Worm (Caenorhabditis elegans): ENCODE data around the gene R02F2.8.

Gene R02F2.8

ce11 chrIII:5525973-5526372 is 30.9 kb upstream of the R02F2.8 start, which contains the start of gene dex-1:
TSS of gene dex-1 (plus strand) at chrIII:5526104.
- no peak for TF ChIP-seq skn-1 (tag; optimal IDR thresholded peaks at IDR 0.05)
- TF ChIP-seq lin-39 (tag; optimal IDR thresholded peaks at IDR 0.05): no peak

ce11 chrIII:5521930-5522329 is 26.9 kb upstream of the R02F2.8 start, which contains the start of gene D1044.4:
TSS of gene D1044.4 (minus strand) at chrIII:5522030.
- no peak for TF ChIP-seq mml-1 (tag; optimal IDR thresholded peaks at IDR 0.05)
- no peak for TF ChIP-seq ceh-28 (tag; optimal IDR thresholded peaks at IDR 0.05)
- no peak for TF ChIP-seq eor-1 (tag; optimal IDR thresholded peaks at IDR 0.05)
- no peak for TF ChIP-seq pqm-1 (tag; optimal IDR thresholded peaks at IDR 0.05)
- no peak for TF ChIP-seq fos-1 (tag; optimal IDR thresholded peaks at IDR 0.05)
- TF ChIP-seq tbx-2 (tag; optimal IDR thresholded peaks at IDR 0.05): no peak
- TF ChIP-seq hmg-11 (tag; optimal IDR thresholded peaks at IDR 0.05): no peak
- no peak for TF ChIP-seq elt-1 (tag; optimal IDR thresholded peaks at IDR 0.05)
- no peak for TF ChIP-seq ztf-11 (tag; optimal IDR thresholded peaks at IDR 0.05)
- TF ChIP-seq nhr-11 (tag; optimal IDR thresholded peaks at IDR 0.05): no peak
- no peak for TF ChIP-seq snpc-4 (tag; optimal IDR thresholded peaks at IDR 0.05)
- no peak for TF ChIP-seq aly-2 (tag; optimal IDR thresholded peaks at IDR 0.05)
- no peak for TF ChIP-seq skn-1 (tag; optimal IDR thresholded peaks at IDR 0.05)
- TF ChIP-seq unc-62 (GFP tag; optimal IDR thresholded peaks at IDR 0.05): no peak
- TF ChIP-seq R02D3.7 (tag; optimal IDR thresholded peaks at IDR 0.05): no peak

- no peak for TF ChIP-seq ZK546.5 (tag; optimal IDR thresholded peaks at IDR 0.05)
- no peak for TF ChIP-seq sea-2 (GFP tag; optimal IDR thresholded peaks at IDR 0.05)
- no peak for TF ChIP-seq ceh-82 (tag; optimal IDR thresholded peaks at IDR 0.05)
- TF ChIP-seq mdl-1 (tag; optimal IDR thresholded peaks at IDR 0.05): no peak
These were observed 22.4 kb upstream of the R02F2.8 start, which contains the start of gene nekl-4 for ce11 chrIII:5517423-5517822. TSS of gene nekl-4 (minus strand) at chrIII:5517523.

ce11 chrIII:5512502-5512901 is 17.4 kb upstream of the R02F2.8 start, which contains the start of gene pqn-25:
TSS of gene pqn-25 (minus strand) at chrIII:5512602.
- TF ChIP-seq lsy-12 (tag; optimal IDR thresholded peaks at IDR 0.05): no peak
- no peak for TF ChIP-seq elt-3 (tag; optimal IDR thresholded peaks at IDR 0.05)
- no peak for TF ChIP-seq sea-2 (GFP tag; optimal IDR thresholded peaks at IDR 0.05)
- no peak for TF ChIP-seq pha-4 (tag; optimal IDR thresholded peaks at IDR 0.05)
- no peak for TF ChIP-seq nhr-43 (tag; optimal IDR thresholded peaks at IDR 0.05; ENCODE audit: poor library complexity, severe bottlenecking)
- TF ChIP-seq ama-1 (optimal IDR thresholded peaks at IDR 0.05): no peak
- no peak for TF ChIP-seq ztf-4 (tag; optimal IDR thresholded peaks at IDR 0.05)
- no peak for TF ChIP-seq lin-39 (tag; optimal IDR thresholded peaks at IDR 0.05)
- TF ChIP-seq pqm-1 (tag; optimal IDR thresholded peaks at IDR 0.05): no peak
- TF ChIP-seq ceh-28 (tag; optimal IDR thresholded peaks at IDR 0.05): no peak
- no peak for TF ChIP-seq hmg-11 (tag; optimal IDR thresholded peaks at IDR 0.05)
- TF ChIP-seq fos-1 (tag; optimal IDR thresholded peaks at IDR 0.05): no peak
- TF ChIP-seq ceh-82 (tag; optimal IDR thresholded peaks at IDR 0.05): no peak
- no peak for TF ChIP-seq nhr-67 (tag; optimal IDR thresholded peaks at IDR 0.05)
- TF ChIP-seq eor-1 (tag; optimal IDR thresholded peaks at IDR 0.05): no peak
- TF ChIP-seq ceh-16 (tag; optimal IDR thresholded peaks at IDR 0.05): no peak
- no peak for TF ChIP-seq fkh-2 (tag; optimal IDR thresholded peaks at IDR 0.05)
- no peak for TF ChIP-seq nhr-23 (tag; optimal IDR thresholded peaks at IDR 0.05)
- no peak for TF ChIP-seq tbx-2 (tag; optimal IDR thresholded peaks at IDR 0.05)
- TF ChIP-seq aly-2 (tag; optimal IDR thresholded peaks at IDR 0.05): no peak

- TF ChIP-seq mml-1 (tag; optimal IDR thresholded peaks at IDR 0.05): no peak
These were observed 13.6 kb upstream of the R02F2.8 start, which contains the start of gene D1044.7 for ce11 chrIII:5508669-5509068. TSS of gene D1044.7 (minus strand) at chrIII:5508769.

- no peak for TF ChIP-seq ama-1 (optimal IDR thresholded peaks at IDR 0.05)
- TF ChIP-seq ztf-4 (tag; optimal IDR thresholded peaks at IDR 0.05): no peak
- TF ChIP-seq lsy-12 (tag; optimal IDR thresholded peaks at IDR 0.05): no peak
- TF ChIP-seq fkh-10 (GFP tag; optimal IDR thresholded peaks at IDR 0.05): no peak
- no peak for TF ChIP-seq pqm-1 (tag; optimal IDR thresholded peaks at IDR 0.05)
- no peak for TF ChIP-seq nhr-12 (tag; optimal IDR thresholded peaks at IDR 0.05)
- TF ChIP-seq lin-39 (tag; optimal IDR thresholded peaks at IDR 0.05): no peak
- TF ChIP-seq nhr-67 (tag; optimal IDR thresholded peaks at IDR 0.05): no peak
- no peak for TF ChIP-seq egl-27 (tag; optimal IDR thresholded peaks at IDR 0.05)
These were observed 11.9 kb upstream of the R02F2.8 start for ce11 chrIII:5506936-5507335.
